Fruit fly (Drosophila melanogaster): Measurements from ENCODE around the gene Cftr.

Gene Cftr

DNA sequence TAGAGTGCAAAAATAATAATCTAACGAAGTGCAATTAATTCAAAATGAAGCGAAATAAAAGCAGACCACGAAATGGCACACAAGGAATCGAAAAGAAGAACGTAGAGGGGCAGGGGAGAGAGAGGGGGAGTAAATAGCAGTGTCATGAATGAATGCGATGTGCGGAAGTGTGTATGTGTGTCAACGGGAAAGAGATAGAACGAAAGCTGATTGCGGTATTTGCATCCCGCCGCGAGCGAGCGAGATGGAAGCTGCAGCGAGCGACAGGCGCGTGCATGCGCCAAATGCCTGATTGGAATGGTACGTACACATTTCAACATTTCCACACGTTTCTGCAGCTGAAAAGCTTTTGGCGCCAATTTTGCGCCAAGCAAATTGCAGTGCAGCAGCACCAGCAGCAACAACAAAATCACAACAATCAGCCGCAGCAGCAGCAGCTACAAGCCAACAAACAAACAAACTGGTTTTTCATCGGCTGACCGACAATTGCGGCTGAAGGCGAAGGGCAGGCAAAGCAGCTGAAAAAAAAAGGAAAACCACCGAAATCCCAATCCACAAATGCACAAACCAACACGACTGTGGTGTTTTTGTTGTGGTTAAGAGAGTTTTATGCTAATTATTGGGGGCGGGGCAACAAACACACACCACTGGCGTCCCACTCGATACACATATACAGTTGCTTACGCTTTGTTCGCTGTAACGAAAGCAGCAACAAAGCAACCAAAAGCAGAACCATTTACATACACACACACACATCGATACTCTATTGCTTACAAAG lies 38.4 kb upstream of the Cftr start:
- no peak for TF ChIP-seq Jra (GFP tag; optimal IDR thresholded peaks at IDR 0.05)
- TF ChIP-seq jim (GFP tag; optimal IDR thresholded peaks at IDR 0.05) = no peak
- no peak for TF ChIP-seq HLH106 (tag; optimal IDR thresholded peaks at IDR 0.05)
- no peak for TF ChIP-seq br (GFP tag; optimal IDR thresholded peaks at IDR 0.05)
- TF ChIP-seq fru (GFP tag; optimal IDR thresholded peaks at IDR 0.05) = peak; percentile 44
- TF ChIP-seq woc (GFP tag; optimal IDR thresholded peaks at IDR 0.05) = no peak
- TF ChIP-seq brk (GFP tag; optimal IDR thresholded peaks at IDR 0.05) = no peak
- peak; percentile 26 for TF ChIP-seq rgr (GFP tag; optimal IDR thresholded peaks at IDR 0.05)
- TF ChIP-seq Dif (GFP tag; optimal IDR thresholded peaks at IDR 0.05; ENCODE audit: partially characterized antibody) = peak; percentile 21
- TF ChIP-seq CG9705 (GFP tag; optimal IDR thresholded peaks at IDR 0.05) = no peak
- peak; percentile 6 for TF ChIP-seq Vsx2 (GFP tag; optimal IDR thresholded peaks at IDR 0.05; ENCODE audit: partially characterized antibody)
- TF ChIP-seq pan (optimal IDR thresholded peaks at IDR 0.05) = no peak
- TF ChIP-seq dsf (GFP tag; optimal IDR thresholded peaks at IDR 0.05; ENCODE audit: borderline replicate concordance) = no peak
- TF ChIP-seq Dfd (GFP tag; optimal IDR thresholded peaks at IDR 0.05) = no peak
- no peak for TF ChIP-seq GATAd (GFP tag; optimal IDR thresholded peaks at IDR 0.05)
- TF ChIP-seq N (GFP tag; optimal IDR thresholded peaks at IDR 0.05) = no peak
- TF ChIP-seq lola (GFP tag; optimal IDR thresholded peaks at IDR 0.05) = no peak
- peak; percentile 90 for TF ChIP-seq psq (GFP tag; optimal IDR thresholded peaks at IDR 0.05)
- TF ChIP-seq h (GFP tag; optimal IDR thresholded peaks at IDR 0.05) = peak; percentile 87
- peak; percentile 55 for TF ChIP-seq Mio (GFP tag; optimal IDR thresholded peaks at IDR 0.05)
- TF ChIP-seq dmrt93B (GFP tag; optimal IDR thresholded peaks at IDR 0.05) = no peak
- TF ChIP-seq usp (GFP tag; optimal IDR thresholded peaks at IDR 0.05) = no peak
- TF ChIP-seq ey (GFP tag; optimal IDR thresholded peaks at IDR 0.05) = peak; percentile 7
- TF ChIP-seq foxo (GFP tag; optimal IDR thresholded peaks at IDR 0.05) = no peak
- TF ChIP-seq Myc (optimal IDR thresholded peaks at IDR 0.05) = no peak
- no peak for TF ChIP-seq sv (GFP tag; optimal IDR thresholded peaks at IDR 0.05)
- peak; percentile 54 for TF ChIP-seq Hr83 (GFP tag; optimal IDR thresholded peaks at IDR 0.05; ENCODE audit: poor library complexity, severe bottlenecking)
- no peak for TF ChIP-seq dl (GFP tag; optimal IDR thresholded peaks at IDR 0.05; ENCODE audit: insufficient read depth in 1 of 2, partially characterized antibody in 2 of 2)
- TF ChIP-seq Abd-B (GFP tag; optimal IDR thresholded peaks at IDR 0.05) = no peak
- TF ChIP-seq CrebA (GFP tag; optimal IDR thresholded peaks at IDR 0.05; ENCODE audit: borderline replicate concordance) = no peak
- TF ChIP-seq sage (GFP tag; optimal IDR thresholded peaks at IDR 0.05) = no peak
- TF ChIP-seq OdsH (GFP tag; optimal IDR thresholded peaks at IDR 0.05) = no peak
- no peak for TF ChIP-seq tai (GFP tag; optimal IDR thresholded peaks at IDR 0.05)
- no peak for TF ChIP-seq Hr78 (GFP tag; optimal IDR thresholded peaks at IDR 0.05)
- no peak for TF ChIP-seq Sp1 (GFP tag; optimal IDR thresholded peaks at IDR 0.05)
- TF ChIP-seq CG32264 (GFP tag; optimal IDR thresholded peaks at IDR 0.05) = no peak
- TF ChIP-seq Rel (GFP tag; optimal IDR thresholded peaks at IDR 0.05) = no peak
- peak; percentile 60 for TF ChIP-seq Rel (tag; optimal IDR thresholded peaks at IDR 0.05)
- TF ChIP-seq Hnf4 (GFP tag; optimal IDR thresholded peaks at IDR 0.05) = no peak

DNA sequence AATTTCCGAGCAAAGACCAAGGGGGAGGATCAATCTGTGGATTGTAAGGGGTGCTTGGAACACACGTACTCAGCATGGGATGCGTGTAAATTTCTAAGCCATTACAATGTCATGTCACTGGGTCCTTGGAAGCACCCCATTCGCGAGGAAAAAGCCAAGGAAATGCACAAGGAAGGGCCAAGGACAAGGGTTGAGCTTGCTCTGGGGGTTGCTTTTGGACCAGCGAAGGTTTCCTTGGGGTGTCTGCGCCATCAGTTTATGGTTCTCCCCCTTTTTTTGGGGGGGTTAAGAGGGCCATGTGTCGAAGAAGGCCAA lies 37.2 kb upstream of the Cftr start:
- TF ChIP-seq lola (GFP tag; optimal IDR thresholded peaks at IDR 0.05) = no peak
- no peak for TF ChIP-seq Vsx2 (GFP tag; optimal IDR thresholded peaks at IDR 0.05; ENCODE audit: partially characterized antibody)
- no peak for TF ChIP-seq jim (GFP tag; optimal IDR thresholded peaks at IDR 0.05)
- no peak for TF ChIP-seq Rel (GFP tag; optimal IDR thresholded peaks at IDR 0.05)
- no peak for TF ChIP-seq Rel (tag; optimal IDR thresholded peaks at IDR 0.05)
- TF ChIP-seq br (GFP tag; optimal IDR thresholded peaks at IDR 0.05) = no peak
- no peak for TF ChIP-seq CrebA (GFP tag; optimal IDR thresholded peaks at IDR 0.05; ENCODE audit: borderline replicate concordance)
- TF ChIP-seq Dfd (GFP tag; optimal IDR thresholded peaks at IDR 0.05) = no peak

Data from whole organism, wandering third instar larva.